Worm (Caenorhabditis elegans) whole organism, mixed stage, embryonic: ENCODE measurements around the gene H20J04.4.

Experiments
- M03D4.4 ChIP-seq: sonication (generic microtip); optimal IDR thresholded peaks from 2 replicates; lab custom pipeline; 2017; ENCODE audit warnings: mild to moderate bottlenecking, missing genetic modification characterization, missing compliant biosample characterization
- bed-3 ChIP-seq: fragments of 200-800 bp; sonication (Bioruptor generic); optimal IDR thresholded peaks from 3 replicates; lab custom pipeline; 2018; ENCODE audit warnings: mild to moderate bottlenecking, missing genetic modification characterization, moderate library complexity, missing compliant biosample characterization
- blmp-1 ChIP-seq: fragments of 150-350 bp; optimal IDR thresholded peaks from 2 replicates; lab custom pipeline; 2014; ENCODE audit warnings: missing biosample characterization, missing genetic modification characterization
- ceh-39 ChIP-seq: fragments of 150-350 bp; optimal IDR thresholded peaks from 2 replicates; lab custom pipeline; 2014; ENCODE audit warnings: missing biosample characterization, missing genetic modification characterization
- ceh-83 ChIP-seq: fragments of 200-800 bp; sonication (Bioruptor generic); optimal IDR thresholded peaks from 2 replicates; lab custom pipeline; 2018; ENCODE audit warnings: mild to moderate bottlenecking, missing genetic modification characterization, missing compliant biosample characterization
- ces-1 ChIP-seq: fragments of 150-350 bp; optimal IDR thresholded peaks from 2 replicates; lab custom pipeline; 2014; ENCODE audit warnings: missing biosample characterization, missing genetic modification reagents, missing genetic modification characterization
- drap-1 ChIP-seq: fragments of 200-800 bp; sonication (Bioruptor generic); optimal IDR thresholded peaks from 3 replicates; lab custom pipeline; 2018; ENCODE audit warnings: mild to moderate bottlenecking, missing genetic modification characterization, missing compliant biosample characterization
- elt-1 ChIP-seq: sonication (generic microtip); optimal IDR thresholded peaks from 2 replicates; lab custom pipeline; 2017; ENCODE audit warnings: missing genetic modification characterization, mild to moderate bottlenecking, missing compliant biosample characterization, antibody characterized with exemption, moderate library complexity, borderline replicate concordance; ENCODE audit not compliant: insufficient read depth
- elt-3 ChIP-seq: fragments of 150-350 bp; optimal IDR thresholded peaks from 2 replicates; lab custom pipeline; 2014; ENCODE audit warnings: missing biosample characterization, missing genetic modification characterization
- flh-1 ChIP-seq: fragments of 200-800 bp; sonication (Bioruptor generic); optimal IDR thresholded peaks from 2 replicates; lab custom pipeline; 2018; ENCODE audit warnings: mild to moderate bottlenecking, missing genetic modification characterization, moderate library complexity, missing compliant biosample characterization
- ham-2 ChIP-seq: fragments of 200-800 bp; sonication (Bioruptor generic); optimal IDR thresholded peaks from 2 replicates; lab custom pipeline; 2018; ENCODE audit warnings: mild to moderate bottlenecking, missing genetic modification characterization, missing compliant biosample characterization
- hlh-1 ChIP-seq: fragments of 150-350 bp; optimal IDR thresholded peaks from 2 replicates; lab custom pipeline; 2014; ENCODE audit warnings: missing biosample characterization, missing genetic modification reagents, missing genetic modification characterization
- lin-13 ChIP-seq: fragments of 150-350 bp; optimal IDR thresholded peaks from 2 replicates; lab custom pipeline; 2014; ENCODE audit warnings: missing biosample characterization, missing genetic modification characterization
- lin-32 ChIP-seq: fragments of 200-800 bp; sonication (Bioruptor generic); optimal IDR thresholded peaks from 2 replicates; lab custom pipeline; 2018; ENCODE audit warnings: mild to moderate bottlenecking, missing genetic modification characterization, missing compliant biosample characterization
- lsy-2 ChIP-seq: fragments of 150-350 bp; optimal IDR thresholded peaks from 2 replicates; lab custom pipeline; 2014; ENCODE audit warnings: missing biosample characterization, missing genetic modification characterization
- mep-1 ChIP-seq: fragments of 150-350 bp; optimal IDR thresholded peaks from 2 replicates; lab custom pipeline; 2017; ENCODE audit warnings: missing biosample characterization, missing genetic modification reagents, missing genetic modification characterization, inconsistent platforms
- mls-2 ChIP-seq: sonication (generic microtip); optimal IDR thresholded peaks from 2 replicates; lab custom pipeline; 2016; ENCODE audit warnings: mild to moderate bottlenecking, missing genetic modification characterization, moderate library complexity, missing compliant biosample characterization
- nhr-12 ChIP-seq: fragments of 150-350 bp; optimal IDR thresholded peaks from 2 replicates; lab custom pipeline; 2014; ENCODE audit warnings: missing biosample characterization, missing genetic modification characterization
- nhr-2 ChIP-seq: fragments of 150-350 bp; optimal IDR thresholded peaks from 2 replicates; lab custom pipeline; 2014; ENCODE audit warnings: missing biosample characterization, missing genetic modification characterization
- nhr-237 ChIP-seq: fragments of 150-350 bp; optimal IDR thresholded peaks from 2 replicates; lab custom pipeline; 2014; ENCODE audit warnings: missing biosample characterization, missing genetic modification characterization
- nhr-28 ChIP-seq: fragments of 150-350 bp; optimal IDR thresholded peaks from 2 replicates; lab custom pipeline; 2014; ENCODE audit warnings: missing biosample characterization, missing genetic modification characterization
- nhr-76 ChIP-seq: sonication (generic microtip); optimal IDR thresholded peaks from 2 replicates; lab custom pipeline; 2017; ENCODE audit warnings: missing biosample characterization, missing genetic modification characterization
- pha-4 ChIP-seq: fragments of 150-350 bp; optimal IDR thresholded peaks from 2 replicates; lab custom pipeline; 2018; ENCODE audit warnings: missing biosample characterization, missing genetic modification reagents, missing genetic modification characterization
- sem-2 ChIP-seq: fragments of 200-800 bp; sonication (Bioruptor generic); optimal IDR thresholded peaks from 2 replicates; lab custom pipeline; 2018; ENCODE audit warnings: mild to moderate bottlenecking, missing genetic modification characterization, missing compliant biosample characterization
- snpc-4 ChIP-seq: fragments of 150-350 bp; optimal IDR thresholded peaks from 2 replicates; lab custom pipeline; 2014; ENCODE audit warnings: missing biosample characterization, missing genetic modification characterization
- sptf-1 ChIP-seq: sonication (generic microtip); optimal IDR thresholded peaks from 2 replicates; lab custom pipeline; 2017; ENCODE audit warnings: mild to moderate bottlenecking, missing genetic modification characterization, moderate library complexity, missing compliant biosample characterization
- tbx-8 ChIP-seq: fragments of 200-800 bp; sonication (Bioruptor generic); optimal IDR thresholded peaks from 2 replicates; lab custom pipeline; 2018; ENCODE audit warnings: mild to moderate bottlenecking, missing genetic modification characterization, moderate library complexity, missing compliant biosample characterization
- unc-120 ChIP-seq: sonication (generic microtip); optimal IDR thresholded peaks from 2 replicates; lab custom pipeline; 2017; ENCODE audit warnings: missing genetic modification characterization, missing compliant biosample characterization; ENCODE audit not compliant: poor library complexity, severe bottlenecking
- unc-39 ChIP-seq: fragments of 150-350 bp; optimal IDR thresholded peaks from 2 replicates; lab custom pipeline; 2014; ENCODE audit warnings: missing biosample characterization, missing genetic modification characterization
- zip-8 ChIP-seq: fragments of 150-350 bp; optimal IDR thresholded peaks from 2 replicates; lab custom pipeline; 2014; ENCODE audit warnings: missing biosample characterization, missing genetic modification characterization
- ztf-11 ChIP-seq: fragments of 150-350 bp; optimal IDR thresholded peaks from 2 replicates; lab custom pipeline; 2014; ENCODE audit warnings: missing biosample characterization, missing genetic modification characterization

Gene H20J04.4

DNA sequence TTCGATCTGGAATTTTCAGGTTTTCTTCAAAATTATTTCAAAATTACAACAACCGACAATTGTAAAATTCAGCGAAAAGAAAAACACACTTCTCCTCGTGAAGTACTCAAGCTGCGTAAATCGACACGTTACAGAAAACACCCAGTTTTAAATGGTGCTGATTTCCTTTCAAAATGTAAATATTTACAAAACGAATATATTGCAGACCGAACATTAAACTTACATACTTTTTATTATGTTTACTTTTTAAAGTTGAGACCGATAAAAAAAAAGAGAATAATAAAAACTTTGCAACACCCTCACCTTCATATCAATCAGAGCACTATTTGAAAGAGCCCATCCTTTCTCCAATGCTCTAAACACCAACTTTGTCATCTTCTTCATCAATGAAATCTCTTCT, 42.0 kb downstream of the H20J04.4 start:
- no peak for TF ChIP-seq elt-3
- TF ChIP-seq elt-1 (tag; lab: Kevin White, UChicago): no peak
- TF ChIP-seq mep-1 (tag; lab: Kevin White, UChicago): no peak
- no peak for TF ChIP-seq sptf-1 (tag; lab: Kevin White, UChicago)
- no peak for TF ChIP-seq tbx-8 (GFP tag; lab: Kevin White, UChicago)
- TF ChIP-seq nhr-237 (tag; lab: Kevin White, UChicago): no peak
- no peak for TF ChIP-seq nhr-2 (tag; lab: Kevin White, UChicago)
- TF ChIP-seq ces-1 (GFP tag; lab: Kevin White, UChicago): no peak
- no peak for TF ChIP-seq lsy-2
- no peak for TF ChIP-seq snpc-4 (tag; lab: Kevin White, UChicago)
- no peak for TF ChIP-seq ham-2
- no peak for TF ChIP-seq blmp-1 (tag; lab: Kevin White, UChicago)
- no peak for TF ChIP-seq flh-1 (GFP tag; lab: Kevin White, UChicago)
- no peak for TF ChIP-seq drap-1 (GFP tag; lab: Kevin White, UChicago)
- no peak for TF ChIP-seq mls-2 (tag; lab: Kevin White, UChicago)
- TF ChIP-seq bed-3 (GFP tag; lab: Kevin White, UChicago): no peak
- no peak for TF ChIP-seq nhr-28 (tag; lab: Kevin White, UChicago)
- TF ChIP-seq sem-2 (GFP tag; lab: Kevin White, UChicago): no peak
- no peak for TF ChIP-seq M03D4.4 (tag; lab: Kevin White, UChicago)
- no peak for TF ChIP-seq nhr-76

DNA sequence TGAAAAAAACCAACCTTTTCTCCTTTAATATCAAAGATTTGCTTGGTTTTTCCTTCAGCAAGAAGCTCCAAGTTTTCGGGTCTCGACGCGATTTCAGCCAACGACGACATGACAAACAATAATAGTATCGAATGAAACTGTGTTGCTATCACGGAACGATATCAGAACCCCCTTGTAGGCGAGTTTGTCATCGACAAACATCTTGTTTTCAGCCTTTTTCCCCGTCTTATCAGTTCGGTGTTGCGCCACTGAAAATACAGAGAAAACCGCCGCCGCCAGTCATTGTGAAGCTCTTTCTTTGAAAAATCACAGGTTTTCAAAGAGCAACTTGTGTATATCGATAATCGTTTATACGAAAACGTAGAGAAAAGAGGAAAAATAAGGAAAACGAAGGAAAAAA, 43.6 kb downstream of the H20J04.4 start, which contains the start of gene paic-1:
Gene paic-1 (minus strand): TSS at position 120 of the 400 bp plus-strand sequence.
- TF ChIP-seq sem-2 (GFP tag; lab: Kevin White, UChicago) (no peak), ceh-83 (GFP tag; lab: Kevin White, UChicago) (no peak), blmp-1 (tag; lab: Kevin White, UChicago) (no peak), nhr-12 (tag; lab: Kevin White, UChicago) (no peak), zip-8 (tag; lab: Kevin White, UChicago) (no peak), unc-120 (no peak), M03D4.4 (tag; lab: Kevin White, UChicago) (no peak), lin-13 (no peak), nhr-76 (no peak), tbx-8 (GFP tag; lab: Kevin White, UChicago) (no peak), unc-39 (no peak), pha-4 (no peak), ceh-39 (tag; lab: Kevin White, UChicago) (no peak), nhr-237 (tag; lab: Kevin White, UChicago) (no peak), mls-2 (tag; lab: Kevin White, UChicago) (no peak), flh-1 (GFP tag; lab: Kevin White, UChicago) (no peak), ztf-11 (no peak), hlh-1 (tag; lab: Kevin White, UChicago) (no peak)

DNA sequence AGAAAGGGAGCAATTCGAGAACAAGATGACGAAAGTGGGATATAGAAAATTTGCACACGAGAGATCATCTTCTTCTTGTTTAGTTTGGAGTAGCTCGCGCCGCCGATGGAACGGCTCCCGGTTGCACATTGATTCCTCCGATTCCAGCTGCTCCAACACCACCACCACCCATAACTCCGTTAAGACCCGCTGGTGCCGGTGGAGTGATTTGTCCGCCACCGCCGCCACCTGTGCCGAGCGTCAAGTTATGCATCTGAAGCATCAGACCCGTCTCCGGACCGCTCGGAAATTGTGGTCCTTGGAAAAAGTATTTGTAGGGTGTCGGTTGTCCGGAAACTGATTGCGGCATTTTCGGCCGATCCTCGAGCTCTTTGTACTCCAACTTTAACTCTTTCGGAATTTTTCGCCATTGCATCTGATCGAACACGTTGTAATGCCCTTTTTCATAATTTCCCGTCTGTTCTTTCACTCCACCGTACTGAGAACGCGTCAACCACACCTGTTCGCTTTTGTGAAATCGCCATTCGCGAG, 44.1 kb downstream of the H20J04.4 start:
- TF ChIP-seq hlh-1 (tag; lab: Kevin White, UChicago): no peak
- TF ChIP-seq lin-32 (GFP tag; lab: Kevin White, UChicago): no peak

DNA sequence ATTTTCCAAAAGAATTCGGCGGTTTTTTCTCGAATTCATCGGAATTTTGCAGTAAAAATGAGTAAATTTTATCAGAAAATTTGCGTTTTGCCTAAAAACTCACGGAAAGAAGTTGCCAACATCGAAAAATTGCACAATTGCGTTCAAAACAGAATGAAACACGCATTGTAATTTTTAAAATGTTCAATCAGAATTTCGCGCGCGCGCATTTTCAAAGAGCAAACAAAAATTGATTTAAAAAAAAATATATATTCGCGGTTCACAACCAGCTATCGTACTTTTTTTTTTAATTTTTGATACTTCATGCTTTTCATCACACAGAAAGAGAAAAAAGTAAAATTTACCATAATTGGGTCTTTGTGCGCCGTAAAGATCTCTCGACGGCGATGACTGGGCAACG, 46.1 kb downstream of the H20J04.4 start:
- no peak for TF ChIP-seq tbx-8 (GFP tag; lab: Kevin White, UChicago)
- TF ChIP-seq bed-3 (GFP tag; lab: Kevin White, UChicago): no peak
- TF ChIP-seq lin-13: no peak
- TF ChIP-seq unc-120: no peak
- TF ChIP-seq blmp-1 (tag; lab: Kevin White, UChicago): no peak
- no peak for TF ChIP-seq ham-2
